Worm (Caenorhabditis elegans) whole organism, young adult: Measurements from ENCODE around the gene Y55F3AM.21.

ENCODE experiments used
- Y53G8AR.9 ChIP-seq: fragments of 200-800 bp; sonication (Bioruptor generic); conservative IDR thresholded peaks from 2 replicates; pipeline ENCODE4 v1.3.6; 2022; ENCODE audit warnings: missing genetic modification reagents, missing genetic modification characterization, missing compliant biosample characterization
- ama-1 ChIP-seq, 3 experiments: fragments of 150-350 bp in 1 of 3; sonication (generic microtip) in 2 of 3; optimal IDR thresholded peaks; 2 replicates each; lab custom pipeline; 2014 to 2018; ENCODE audit warnings: missing biosample characterization in 2 of 3, missing genetic modification characterization in 2 of 3, missing genetic modification reagents in 2 of 3
- gei-17 ChIP-seq: fragments of 200-800 bp; sonication (Bioruptor generic); optimal IDR thresholded peaks from 2 replicates; lab custom pipeline; 2018; ENCODE audit warnings: mild to moderate bottlenecking, missing genetic modification characterization, missing compliant biosample characterization
- hmg-20 ChIP-seq: fragments of 200-800 bp; sonication (Bioruptor generic); IDR thresholded peaks from 2 replicates; pipeline ENCODE4 v1.3.6; 2022; ENCODE audit warnings: missing genetic modification reagents, missing genetic modification characterization, missing compliant biosample characterization
- mel-28 ChIP-seq: sonication (generic microtip); optimal IDR thresholded peaks from 2 replicates; lab custom pipeline; 2016; ENCODE audit warnings: borderline replicate concordance, mild to moderate bottlenecking, missing genetic modification characterization, missing compliant biosample characterization
- mes-4 ChIP-seq: sonication (generic microtip); optimal IDR thresholded peaks from 2 replicates; lab custom pipeline; 2016; ENCODE audit warnings: missing genotype, missing genetic modification characterization, missing compliant biosample characterization
- snpc-1.1 ChIP-seq: sonication (generic microtip); optimal IDR thresholded peaks from 2 replicates; lab custom pipeline; 2017; ENCODE audit warnings: missing genetic modification characterization, mild to moderate bottlenecking, missing compliant biosample characterization, antibody characterized with exemption, moderate library complexity, missing genotype, missing genetic modification reagents; ENCODE audit not compliant: insufficient read depth

DNA sequence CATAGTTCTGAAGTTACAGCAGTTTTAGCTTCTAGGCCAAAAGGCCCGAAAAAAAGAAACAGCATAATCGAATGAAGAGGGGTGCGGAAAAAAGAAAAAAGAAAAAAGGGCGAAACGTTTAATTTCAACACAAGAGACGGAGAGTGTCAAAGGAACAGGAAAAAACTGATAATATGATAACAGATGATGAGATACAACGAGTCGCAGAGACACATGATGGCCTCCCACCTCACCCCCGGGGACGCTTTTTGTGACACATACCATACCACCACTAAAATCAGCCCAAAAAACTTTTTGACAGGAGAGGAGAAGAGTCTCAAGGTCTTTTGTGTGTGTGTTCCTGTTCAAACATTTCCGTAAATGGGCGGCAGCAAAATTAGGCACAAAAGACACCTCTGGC lies 16.4 kb downstream of the Y55F3AM.21 start:
- TF ChIP-seq hmg-20 (GFP tag; lab: Robert Waterston, UW) = no peak
- TF ChIP-seq snpc-1.1 = no peak
- no peak for TF ChIP-seq gei-17 (GFP tag; lab: Kevin White, UChicago)
- no peak for TF ChIP-seq Y53G8AR.9 (GFP tag; lab: Robert Waterston, UW)
- TF ChIP-seq mel-28 = no peak
- TF ChIP-seq ama-1 (optimal IDR thresholded peaks at IDR 0.05; lab: Kevin White, UChicago) = no peak
- no peak for TF ChIP-seq ama-1 (GFP tag; optimal IDR thresholded peaks at IDR 0.05; lab: Kevin White, UChicago)
- TF ChIP-seq mes-4 (tag; lab: Kevin White, UChicago) = no peak
